Fruit fly (Drosophila melanogaster) whole organism, embryonic: ENCODE data around the gene CG34134.

Experiments
- Abd-B ChIP-seq: fragments of 200-800 bp; sonication (Bioruptor generic); optimal IDR thresholded peaks from 2 replicates; lab custom pipeline; 2018; ENCODE audit warnings: missing biosample characterization, mild to moderate bottlenecking, missing genetic modification characterization, moderate library complexity
- B-H1 ChIP-seq: fragments of 200-800 bp; sonication (Bioruptor generic); IDR thresholded peaks from 3 replicates; pipeline ENCODE4 v1.3.6; 2022; ENCODE audit warnings: missing biosample characterization, missing genetic modification characterization
- Blimp-1 ChIP-seq: fragments of 200-800 bp; sonication (Bioruptor generic); optimal IDR thresholded peaks from 3 replicates; lab custom pipeline; 2018; ENCODE audit warnings: missing biosample characterization, missing genetic modification characterization, mild to moderate bottlenecking, moderate library complexity, missing genetic modification reagents
- CG11085 ChIP-seq: fragments of 200-800 bp; sonication (Bioruptor generic); IDR thresholded peaks from 2 replicates; pipeline ENCODE4 v1.3.6; 2022; ENCODE audit warnings: missing biosample characterization, missing genetic modification characterization
- CG11247 ChIP-seq: fragments of 200-800 bp; sonication (Bioruptor generic); IDR thresholded peaks from 2 replicates; pipeline ENCODE4 v1.3.6; 2022; ENCODE audit warnings: missing biosample characterization, missing genetic modification characterization
- CG11398 ChIP-seq: fragments of 200-800 bp; sonication (Bioruptor generic); optimal IDR thresholded peaks from 2 replicates; lab custom pipeline; 2016; ENCODE audit warnings: missing biosample characterization, missing genetic modification characterization
- CG11695 ChIP-seq: fragments of 200-800 bp; sonication (Bioruptor generic); IDR thresholded peaks from 3 replicates; pipeline ENCODE4 v1.3.6; 2022; ENCODE audit warnings: missing biosample characterization, missing genetic modification characterization
- CG12155 ChIP-seq: fragments of 200-800 bp; sonication (Bioruptor generic); optimal IDR thresholded peaks from 3 replicates; lab custom pipeline; 2016; ENCODE audit warnings: missing biosample characterization, missing genetic modification characterization
- CG12391 ChIP-seq: fragments of 200-800 bp; sonication (Bioruptor generic); optimal IDR thresholded peaks from 3 replicates; lab custom pipeline; 2018; ENCODE audit warnings: missing biosample characterization, mild to moderate bottlenecking, missing genetic modification characterization, moderate library complexity
- CG14050 ChIP-seq: fragments of 200-800 bp; sonication (Bioruptor generic); IDR thresholded peaks from 3 replicates; pipeline ENCODE4 v1.3.6; 2022; ENCODE audit warnings: missing biosample characterization, missing genetic modification characterization
- CG15479 ChIP-seq: fragments of 200-800 bp; sonication (Bioruptor generic); optimal IDR thresholded peaks from 3 replicates; lab custom pipeline; 2019; ENCODE audit warnings: missing biosample characterization, mild to moderate bottlenecking, missing genetic modification characterization, moderate library complexity
- CG17361 ChIP-seq: fragments of 200-800 bp; sonication (Bioruptor generic); IDR thresholded peaks from 3 replicates; pipeline ENCODE4 v1.3.6; 2022; ENCODE audit warnings: missing biosample characterization, missing genetic modification characterization
- CG17568 ChIP-seq: fragments of 200-800 bp; sonication (Bioruptor generic); optimal IDR thresholded peaks from 2 replicates; lab custom pipeline; 2018; ENCODE audit warnings: missing biosample characterization, mild to moderate bottlenecking, missing genetic modification characterization, moderate library complexity
- CG1792 ChIP-seq: fragments of 200-800 bp; sonication (Bioruptor generic); optimal IDR thresholded peaks from 2 replicates; lab custom pipeline; 2016; ENCODE audit warnings: missing biosample characterization, missing genetic modification characterization
- CG30431 ChIP-seq: fragments of 200-800 bp; sonication (Bioruptor generic); optimal IDR thresholded peaks from 2 replicates; lab custom pipeline; 2017; ENCODE audit warnings: missing biosample characterization, missing genetic modification characterization
- CG33213 ChIP-seq: fragments of 200-800 bp; sonication (Bioruptor generic); optimal IDR thresholded peaks from 3 replicates; lab custom pipeline; 2016; ENCODE audit warnings: missing biosample characterization, missing genetic modification characterization
- CG3407 ChIP-seq: fragments of 200-800 bp; sonication (Bioruptor generic); optimal IDR thresholded peaks from 2 replicates; lab custom pipeline; 2018; ENCODE audit warnings: missing biosample characterization, mild to moderate bottlenecking, missing genetic modification characterization
- CG34376 ChIP-seq: fragments of 200-800 bp; sonication (Bioruptor generic); optimal IDR thresholded peaks from 2 replicates; lab custom pipeline; 2018; ENCODE audit warnings: missing biosample characterization, mild to moderate bottlenecking, missing genetic modification characterization
- CG3995 ChIP-seq: fragments of 200-800 bp; sonication (Bioruptor generic); optimal IDR thresholded peaks from 3 replicates; lab custom pipeline; 2016; ENCODE audit warnings: missing biosample characterization, missing genetic modification characterization
- CG4424 ChIP-seq: fragments of 200-800 bp; sonication (Bioruptor generic); optimal IDR thresholded peaks from 3 replicates; lab custom pipeline; 2016; ENCODE audit warnings: missing biosample characterization, missing genetic modification characterization
- CG5953 ChIP-seq: fragments of 200-800 bp; sonication (Bioruptor generic); IDR thresholded peaks from 2 replicates; pipeline ENCODE4 v1.3.6; 2022; ENCODE audit warnings: missing biosample characterization, missing genetic modification characterization
- CG7372 ChIP-seq: fragments of 200-800 bp; sonication (Bioruptor generic); IDR thresholded peaks from 2 replicates; pipeline ENCODE4 v1.3.6; 2022; ENCODE audit warnings: missing biosample characterization, missing genetic modification characterization
- CG8281 ChIP-seq: fragments of 200-800 bp; sonication (Bioruptor generic); optimal IDR thresholded peaks from 2 replicates; lab custom pipeline; 2018; ENCODE audit warnings: missing biosample characterization, mild to moderate bottlenecking, missing genetic modification characterization, moderate library complexity
- CG8478 ChIP-seq: fragments of >200 bp; optimal IDR thresholded peaks from 2 replicates; lab custom pipeline; 2018
- CG9215 ChIP-seq: fragments of 200-800 bp; sonication (Bioruptor generic); IDR thresholded peaks from 2 replicates; pipeline ENCODE4 v1.3.6; 2022; ENCODE audit warnings: missing biosample characterization, missing genetic modification characterization
- CHES-1-like ChIP-seq: fragments of 200-800 bp; sonication (Bioruptor generic); optimal IDR thresholded peaks from 2 replicates; lab custom pipeline; 2016; ENCODE audit warnings: missing biosample characterization, missing genetic modification characterization
- Dad ChIP-seq: fragments of 200-800 bp; sonication (Bioruptor generic); optimal IDR thresholded peaks from 3 replicates; lab custom pipeline; 2016; ENCODE audit warnings: missing biosample characterization, missing genetic modification characterization
- Dip2 ChIP-seq: fragments of 200-800 bp; sonication (Bioruptor generic); IDR thresholded peaks from 2 replicates; pipeline ENCODE4 v1.3.6; 2022; ENCODE audit warnings: missing biosample characterization, missing genetic modification characterization
- E2f2 ChIP-seq: fragments of 200-800 bp; sonication (Bioruptor generic); IDR thresholded peaks from 2 replicates; pipeline ENCODE4 v1.3.6; 2022; ENCODE audit warnings: missing biosample characterization, missing genetic modification characterization
- Elba2 ChIP-seq: fragments of 200-800 bp; sonication (Bioruptor generic); optimal IDR thresholded peaks from 3 replicates; lab custom pipeline; 2016; ENCODE audit warnings: missing biosample characterization, missing genetic modification characterization
- HHEX ChIP-seq: fragments of 200-800 bp; sonication (Bioruptor generic); optimal IDR thresholded peaks from 3 replicates; lab custom pipeline; 2017; ENCODE audit warnings: missing biosample characterization, mild to moderate bottlenecking, missing genetic modification characterization, missing genetic modification reagents
- MTF-1 ChIP-seq: fragments of 200-800 bp; sonication (Bioruptor generic); optimal IDR thresholded peaks from 2 replicates; lab custom pipeline; 2018; ENCODE audit warnings: missing biosample characterization, mild to moderate bottlenecking, missing genetic modification characterization, borderline replicate concordance
- Mrtf ChIP-seq: fragments of 200-800 bp; sonication (Bioruptor generic); IDR thresholded peaks from 3 replicates; pipeline ENCODE4 v1.3.6; 2022; ENCODE audit warnings: missing biosample characterization, missing genetic modification characterization
- Optix ChIP-seq: fragments of 200-800 bp; sonication (Bioruptor generic); IDR thresholded peaks from 3 replicates; pipeline ENCODE4 v1.3.6; 2022; ENCODE audit warnings: missing biosample characterization, missing genetic modification characterization
- Ravus ChIP-seq: fragments of 200-800 bp; sonication (Bioruptor generic); IDR thresholded peaks from 2 replicates; pipeline ENCODE4 v1.3.6; 2022; ENCODE audit warnings: missing biosample characterization, missing genetic modification characterization
- Scr ChIP-seq: fragments of 200-800 bp; sonication (Bioruptor generic); IDR thresholded peaks from 2 replicates; pipeline ENCODE4 v1.3.6; 2022; ENCODE audit warnings: missing biosample characterization, missing genetic modification characterization; ENCODE audit not compliant: partially characterized antibody
- Vsx1 ChIP-seq: fragments of 200-800 bp; sonication (Bioruptor generic); optimal IDR thresholded peaks from 2 replicates; lab custom pipeline; 2017; ENCODE audit warnings: missing biosample characterization, mild to moderate bottlenecking, missing genetic modification characterization, missing genetic modification reagents
- ab ChIP-seq: fragments of 200-800 bp; sonication (Bioruptor generic); optimal IDR thresholded peaks from 2 replicates; lab custom pipeline; 2016; ENCODE audit warnings: missing biosample characterization, missing genetic modification characterization
- al ChIP-seq: fragments of 200-800 bp; sonication (Bioruptor generic); IDR thresholded peaks from 2 replicates; pipeline ENCODE4 v1.3.6; 2022; ENCODE audit warnings: missing biosample characterization, missing genetic modification characterization
- crol ChIP-seq: fragments of 200-800 bp; sonication (Bioruptor generic); IDR thresholded peaks from 2 replicates; pipeline ENCODE4 v1.3.6; 2022; ENCODE audit warnings: missing biosample characterization, missing genetic modification characterization
- crp ChIP-seq, 2 experiments: fragments of 200-800 bp; sonication (Bioruptor generic); optimal IDR thresholded peaks; 2 replicates in 1 of 2; 3 replicates in 1 of 2; lab custom pipeline; 2017; ENCODE audit warnings: missing biosample characterization in 2 of 2, missing genetic modification characterization in 2 of 2, mild to moderate bottlenecking in 1 of 2, moderate library complexity in 1 of 2
- cwo ChIP-seq: fragments of 200-800 bp; sonication (Bioruptor generic); optimal IDR thresholded peaks from 3 replicates; lab custom pipeline; 2017; ENCODE audit warnings: missing biosample characterization, missing genetic modification characterization, mild to moderate bottlenecking, moderate library complexity, missing genetic modification reagents
- dpn ChIP-seq, 2 experiments: fragments of 200-800 bp; sonication (Bioruptor generic); optimal IDR thresholded peaks; 3 replicates each; lab custom pipeline; 2016; ENCODE audit warnings: missing biosample characterization in 2 of 2, missing genetic modification characterization in 2 of 2
- gro ChIP-seq: fragments of 200-800 bp; sonication (Bioruptor generic); optimal IDR thresholded peaks from 2 replicates; lab custom pipeline; 2016; ENCODE audit warnings: missing biosample characterization, missing genetic modification characterization
- jing ChIP-seq: fragments of 200-800 bp; sonication (Bioruptor generic); optimal IDR thresholded peaks from 2 replicates; lab custom pipeline; 2018; ENCODE audit warnings: missing biosample characterization, mild to moderate bottlenecking, missing genetic modification characterization
- nom ChIP-seq: fragments of 200-800 bp; sonication (Bioruptor generic); optimal IDR thresholded peaks from 2 replicates; lab custom pipeline; 2017; ENCODE audit warnings: missing biosample characterization, missing genetic modification characterization, mild to moderate bottlenecking, moderate library complexity, missing genetic modification reagents
- p53 ChIP-seq: fragments of 200-800 bp; sonication (Bioruptor generic); optimal IDR thresholded peaks from 2 replicates; lab custom pipeline; 2016; ENCODE audit warnings: missing biosample characterization, missing genetic modification characterization
- salm ChIP-seq: fragments of 200-800 bp; sonication (Bioruptor generic); optimal IDR thresholded peaks from 2 replicates; lab custom pipeline; 2018; ENCODE audit warnings: missing biosample characterization, mild to moderate bottlenecking, missing genetic modification characterization
- stc ChIP-seq: fragments of 200-800 bp; sonication (Bioruptor generic); IDR thresholded peaks from 2 replicates; pipeline ENCODE4 v1.3.6; 2022; ENCODE audit warnings: missing biosample characterization, missing genetic modification characterization
- unc-4 ChIP-seq: fragments of 200-800 bp; sonication (Bioruptor generic); IDR thresholded peaks from 2 replicates; pipeline ENCODE4 v1.3.6; 2022; ENCODE audit warnings: missing biosample characterization, missing genetic modification characterization; ENCODE audit not compliant: partially characterized antibody
- zen ChIP-seq: fragments of 200-800 bp; sonication (Bioruptor generic); optimal IDR thresholded peaks from 3 replicates; lab custom pipeline; 2018; ENCODE audit warnings: missing biosample characterization, mild to moderate bottlenecking, missing genetic modification characterization, moderate library complexity

CG34134 gene

dm6 chr2L:8164219-8164618 is 26.4 kb downstream of the CG34134 start (continued):
- no peak for TF ChIP-seq gro
- TF ChIP-seq CG12391: peak; percentile 54
- peak; percentile 55 for TF ChIP-seq jing (GFP tag; lab: Kevin White, UChicago)
- no peak for TF ChIP-seq Optix (GFP tag; lab: Robert Waterston, UW)
- no peak; the same call in 2 of the 3 replicates for TF ChIP-seq CG14050 (GFP tag; lab: Robert Waterston, UW)
- peak; percentile 59 for TF ChIP-seq CHES-1-like (GFP tag; lab: Kevin White, UChicago)
- no peak for TF ChIP-seq CG9215 (GFP tag; lab: Robert Waterston, UW)
- TF ChIP-seq Mrtf: peak; percentile 53; the same call in 2 of the 3 replicates
- TF ChIP-seq CG11695 (GFP tag; lab: Robert Waterston, UW): peak; percentile 61
- peak; percentile 92 for TF ChIP-seq CG17568
- no peak for TF ChIP-seq CG12155 (GFP tag; lab: Kevin White, UChicago)
- TF ChIP-seq CG8478: no peak
- no peak for TF ChIP-seq CG3995
- TF ChIP-seq Elba2 (GFP tag; lab: Kevin White, UChicago): no peak
- TF ChIP-seq Blimp-1: peak; percentile 88
- no peak for TF ChIP-seq CG11085 (GFP tag; lab: Robert Waterston, UW)
- no peak for TF ChIP-seq CG7372 (GFP tag; lab: Robert Waterston, UW)
- peak; percentile 71 for TF ChIP-seq CG4424 (GFP tag; lab: Kevin White, UChicago)
- TF ChIP-seq zen (tag; lab: Kevin White, UChicago): peak; percentile 53
- TF ChIP-seq CG3407: peak; percentile 96
- TF ChIP-seq CG34376 (GFP tag; lab: Kevin White, UChicago): no peak
- TF ChIP-seq CG33213 (GFP tag; lab: Kevin White, UChicago): peak; percentile 85
- peak; percentile 85 for TF ChIP-seq CG11398
- TF ChIP-seq salm: peak; percentile 85
- TF ChIP-seq CG11247: peak; percentile 59
- TF ChIP-seq Dad: peak; percentile 4
- no peak for TF ChIP-seq nom
- peak; percentile 95 for TF ChIP-seq MTF-1
- peak; percentile 55 for TF ChIP-seq CG8281 (tag; lab: Kevin White, UChicago)
- no peak for TF ChIP-seq Dip2 (GFP tag; lab: Robert Waterston, UW)
- peak; percentile 70 for TF ChIP-seq CG30431 (GFP tag; lab: Kevin White, UChicago)
- TF ChIP-seq CG15479: no peak
- TF ChIP-seq dpn (GFP tag; optimal IDR thresholded peaks at IDR 0.05; lab: Kevin White, UChicago): peak; percentile 45 to 58
- no peak for TF ChIP-seq crol (GFP tag; lab: Robert Waterston, UW)
- peak; percentile 68; the same call in 1 of the 2 replicates for TF ChIP-seq stc (GFP tag; lab: Robert Waterston, UW)
- TF ChIP-seq Abd-B: no peak
- TF ChIP-seq Scr (GFP tag; lab: Robert Waterston, UW): no peak
- TF ChIP-seq HHEX (GFP tag; lab: Kevin White, UChicago): peak; percentile 83
- TF ChIP-seq unc-4 (GFP tag; lab: Robert Waterston, UW): no peak
- TF ChIP-seq ab (GFP tag; lab: Kevin White, UChicago): no peak
- TF ChIP-seq p53 (GFP tag; lab: Kevin White, UChicago): peak; percentile 18
- TF ChIP-seq al (GFP tag; lab: Robert Waterston, UW): no peak
- TF ChIP-seq cwo (GFP tag; lab: Kevin White, UChicago): peak; percentile 53
- no peak for TF ChIP-seq Ravus (GFP tag; lab: Robert Waterston, UW)
- peak; percentile 69; the same call in 2 of the 3 replicates for TF ChIP-seq CG17361 (GFP tag; lab: Robert Waterston, UW)
- TF ChIP-seq E2f2 (GFP tag; lab: Robert Waterston, UW): peak; percentile 53; the same call in 1 of the 2 replicates
- peak; percentile 85 for TF ChIP-seq Vsx1 (GFP tag; lab: Kevin White, UChicago)
- TF ChIP-seq CG5953 (GFP tag; lab: Robert Waterston, UW): peak; percentile 71; the same call in 1 of the 2 replicates
- TF ChIP-seq CG1792 (GFP tag; lab: Kevin White, UChicago): peak; percentile 80
- TF ChIP-seq crp (GFP tag; optimal IDR thresholded peaks at IDR 0.05; lab: Kevin White, UChicago): peak in 1 of 2 experiments; percentile 19
- TF ChIP-seq B-H1 (GFP tag; lab: Robert Waterston, UW): no peak; the same call in 2 of the 3 replicates
